Worm (Caenorhabditis elegans) whole organism, L4/young adult: ENCODE results near the gene ZK354.9.

Experiments
- W03F9.2 ChIP-seq: fragments of 150-350 bp; optimal IDR thresholded peaks from 2 replicates; lab custom pipeline; 2014; ENCODE audit warnings: missing biosample characterization, missing genetic modification characterization
- him-1 ChIP-seq: sonication (generic microtip); optimal IDR thresholded peaks from 2 replicates; lab custom pipeline; 2016; ENCODE audit warnings: missing genotype, missing genetic modification reagents, missing genetic modification characterization, missing compliant biosample characterization

- TF ChIP-seq him-1 (tag; lab: Kevin White, UChicago) (no peak), W03F9.2 (tag; lab: Kevin White, UChicago) (no peak)
These were observed 25.5 kb upstream of the ZK354.9 start for ce11 chrIV:5333484-5333883.
